Worm (Caenorhabditis elegans) whole organism, L4 larva: ENCODE results near the gene F58A4.6.

ENCODE experiments used
- Y5F2A.4 ChIP-seq: fragments of 200-800 bp; sonication (Bioruptor generic); optimal IDR thresholded peaks from 2 replicates; lab custom pipeline; 2018; ENCODE audit warnings: mild to moderate bottlenecking, missing genetic modification characterization, missing compliant biosample characterization
- ZK337.2 ChIP-seq: fragments of 200-800 bp; sonication (Bioruptor generic); IDR thresholded peaks from 2 replicates; pipeline ENCODE4 v1.3.6; 2022; ENCODE audit warnings: missing genetic modification reagents, missing genetic modification characterization, missing compliant biosample characterization
- aha-1 ChIP-seq: fragments of 150-350 bp; peaks from one replicate; lab custom pipeline; 2014; ENCODE audit warnings: missing biosample characterization, missing genetic modification characterization
- ceh-44 ChIP-seq: fragments of 200-800 bp; sonication (Bioruptor generic); IDR thresholded peaks from 2 replicates; pipeline ENCODE4 v1.3.6; 2022; ENCODE audit warnings: missing genetic modification reagents, missing genetic modification characterization, missing compliant biosample characterization
- daf-16 ChIP-seq, 3 experiments: sonication (generic microtip); optimal IDR thresholded peaks; 2 replicates each; lab custom pipeline; 2016 to 2017; ENCODE audit warnings: missing genetic modification characterization in 3 of 3, missing genetic modification reagents in 3 of 3, mild to moderate bottlenecking in 2 of 3, missing compliant biosample characterization in 2 of 3, missing biosample characterization in 1 of 3, moderate library complexity in 1 of 3
- hmg-1.1 ChIP-seq: fragments of 200-800 bp; sonication (Bioruptor generic); IDR thresholded peaks from 2 replicates; pipeline ENCODE4 v1.3.6; 2022; ENCODE audit warnings: missing genetic modification reagents, missing genetic modification characterization, missing compliant biosample characterization
- lim-7 ChIP-seq: fragments of 200-800 bp; sonication (Bioruptor generic); IDR thresholded peaks from 2 replicates; pipeline ENCODE4 v1.3.6; 2022; ENCODE audit warnings: missing genetic modification characterization, missing compliant biosample characterization
- nhr-11 ChIP-seq: fragments of 150-350 bp; optimal IDR thresholded peaks from 2 replicates; lab custom pipeline; 2014; ENCODE audit warnings: missing biosample characterization, missing genetic modification characterization
- nhr-28 ChIP-seq: fragments of 150-350 bp; optimal IDR thresholded peaks from 2 replicates; lab custom pipeline; 2014; ENCODE audit warnings: missing biosample characterization, missing genetic modification characterization
- rbr-2 ChIP-seq: sonication (generic microtip); optimal IDR thresholded peaks from 2 replicates; lab custom pipeline; 2016; ENCODE audit warnings: missing genotype, missing genetic modification characterization, missing compliant biosample characterization
- snpc-4 ChIP-seq: fragments of 150-350 bp; optimal IDR thresholded peaks from 2 replicates; lab custom pipeline; 2014; ENCODE audit warnings: missing biosample characterization, missing genetic modification characterization
- unc-62 ChIP-seq, 3 experiments: fragments of 150-350 bp in 1 of 3; sonication (generic microtip); optimal IDR thresholded peaks in 2 of 3; peaks in 1 of 3; 1 replicate in 1 of 3; 2 replicates in 2 of 3; lab custom pipeline; 2014 to 2017; ENCODE audit warnings: missing biosample characterization in 3 of 3, missing genetic modification characterization in 3 of 3, missing genetic modification reagents in 3 of 3, missing genotype in 1 of 3

DNA sequence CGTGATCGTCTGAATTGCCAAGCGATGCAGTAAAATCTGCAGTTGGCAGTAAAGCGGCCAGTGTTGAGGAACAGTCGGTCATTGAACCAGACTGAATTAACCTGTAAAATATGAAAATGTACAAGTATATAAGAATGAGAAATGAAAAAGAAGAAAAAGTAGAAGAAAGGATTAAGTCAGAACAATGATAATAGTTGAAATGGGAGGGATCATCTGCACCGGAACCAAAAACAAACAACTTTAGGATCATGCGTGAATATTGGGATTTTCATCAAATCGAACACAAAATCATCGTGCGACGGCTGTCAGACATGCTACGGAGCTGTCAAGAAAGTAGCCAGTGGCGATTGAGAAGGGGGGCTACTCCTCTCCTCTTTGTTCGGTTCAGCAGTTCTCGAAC is 22.7 kb downstream of the F58A4.6 start, which contains the start of gene gei-13:
- no peak for TF ChIP-seq nhr-28 (tag; lab: Kevin White, UChicago)
- no peak for TF ChIP-seq lim-7 (GFP tag; lab: Robert Waterston, UW)
- no peak for TF ChIP-seq Y5F2A.4 (GFP tag; lab: Kevin White, UChicago)
- no peak for TF ChIP-seq daf-16 (GFP tag; optimal IDR thresholded peaks at IDR 0.05; lab: Kevin White, UChicago)
- no peak for TF ChIP-seq daf-16 (tag; optimal IDR thresholded peaks at IDR 0.05; lab: Kevin White, UChicago)
- TF ChIP-seq aha-1 (tag; lab: Kevin White, UChicago) = no peak
- no peak for TF ChIP-seq nhr-11 (tag; lab: Kevin White, UChicago)
- TF ChIP-seq rbr-2 (tag; lab: Kevin White, UChicago) = no peak
- TF ChIP-seq ZK337.2 (GFP tag; lab: Robert Waterston, UW) = no peak
- TF ChIP-seq snpc-4 (tag; lab: Kevin White, UChicago) = no peak
- TF ChIP-seq ceh-44 (GFP tag; lab: Robert Waterston, UW) = no peak
- TF ChIP-seq unc-62 (GFP tag; optimal IDR thresholded peaks at IDR 0.05 in 1 of 2; lab: Kevin White, UChicago) = no peak
- TF ChIP-seq unc-62 (tag; optimal IDR thresholded peaks at IDR 0.05; lab: Kevin White, UChicago) = no peak
- no peak for TF ChIP-seq hmg-1.1 (GFP tag; lab: Robert Waterston, UW)
